Worm (Caenorhabditis elegans): ENCODE measurements around the gene srg-62.

srg-62 gene

DNA sequence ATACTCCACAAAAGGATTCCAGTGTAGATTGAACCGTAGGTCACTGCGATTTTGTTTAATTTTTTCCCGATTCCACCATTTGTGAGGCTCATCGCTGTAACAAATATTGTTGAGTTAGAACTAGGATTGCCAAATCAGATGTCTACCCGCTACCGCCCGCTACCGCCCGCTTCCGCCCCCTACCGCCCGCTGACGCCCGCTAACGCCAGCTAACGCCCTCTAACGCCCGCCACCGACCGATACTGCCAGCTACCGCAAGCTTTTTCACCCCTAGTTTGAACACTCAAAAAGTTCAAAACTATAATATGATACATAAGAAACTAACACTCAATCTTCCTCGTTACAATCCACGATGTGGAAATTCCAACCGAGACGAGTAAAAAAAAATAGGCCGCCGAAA is 16.2 kb upstream of the srg-62 start:
- TF ChIP-seq cog-1 (tag; optimal IDR thresholded peaks at IDR 0.05) (no peak), T22C8.4 (GFP tag; IDR thresholded peaks at IDR 0.05) (no peak), ztf-29 (GFP tag; IDR thresholded peaks at IDR 0.05) (no peak), med-1 (GFP tag; optimal IDR thresholded peaks at IDR 0.05; ENCODE audit: insufficient read depth) (no peak), tab-1 (GFP tag; IDR thresholded peaks at IDR 0.05) (0 out of 2 replicates have a peak, but pooled peaks have one; percentile 39), flt-1 (GFP tag; IDR thresholded peaks at IDR 0.05) (no peak), ztf-23 (GFP tag; IDR thresholded peaks at IDR 0.05) (no peak), ref-1 (GFP tag; conservative IDR thresholded peaks at IDR 0.05) (no peak), klf-2 (GFP tag; conservative IDR thresholded peaks at IDR 0.05) (0 out of 2 replicates have a peak, but pooled peaks have one; percentile 11)

DNA sequence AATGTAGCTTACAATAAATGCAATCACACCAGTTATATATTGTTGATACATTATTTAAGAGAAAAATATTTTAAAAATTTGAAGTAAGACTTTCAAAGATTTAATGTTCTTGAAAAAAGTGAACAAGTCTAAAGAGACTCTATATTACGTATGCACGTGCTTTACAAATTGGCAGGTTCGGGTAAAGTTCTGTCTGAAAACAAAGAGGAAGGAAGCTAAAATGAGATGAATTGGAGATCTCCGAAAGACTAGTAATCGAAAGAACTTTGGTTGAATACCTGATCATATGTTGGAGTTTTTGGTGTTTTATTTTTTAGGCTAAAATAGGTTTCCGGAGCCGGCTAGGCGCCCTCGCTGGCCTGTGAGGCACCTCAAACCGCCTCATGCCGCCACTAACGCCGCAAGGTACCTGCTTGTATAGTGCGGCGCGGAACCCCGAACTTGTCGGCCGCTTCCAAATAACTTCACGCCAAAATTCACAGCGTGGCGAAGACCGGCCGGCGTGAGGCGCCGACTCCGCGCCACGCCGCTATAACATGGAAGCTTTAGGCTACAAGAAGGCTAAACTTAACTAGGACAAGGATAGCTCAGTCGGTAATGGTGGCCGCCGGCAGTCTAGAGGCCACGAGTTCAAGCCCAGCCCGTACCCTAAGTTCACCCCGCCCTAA is 15.2 kb upstream of the srg-62 start, which contains the start of gene srx-28:
TSS of gene srx-28 (minus strand) at position 51 of the 668 bp plus-strand sequence.
- TF ChIP-seq cog-1 (tag; optimal IDR thresholded peaks at IDR 0.05) (no peak), ref-1 (GFP tag; conservative IDR thresholded peaks at IDR 0.05) (no peak), med-1 (GFP tag; optimal IDR thresholded peaks at IDR 0.05; ENCODE audit: insufficient read depth) (no peak), ztf-29 (GFP tag; IDR thresholded peaks at IDR 0.05) (no peak)

DNA sequence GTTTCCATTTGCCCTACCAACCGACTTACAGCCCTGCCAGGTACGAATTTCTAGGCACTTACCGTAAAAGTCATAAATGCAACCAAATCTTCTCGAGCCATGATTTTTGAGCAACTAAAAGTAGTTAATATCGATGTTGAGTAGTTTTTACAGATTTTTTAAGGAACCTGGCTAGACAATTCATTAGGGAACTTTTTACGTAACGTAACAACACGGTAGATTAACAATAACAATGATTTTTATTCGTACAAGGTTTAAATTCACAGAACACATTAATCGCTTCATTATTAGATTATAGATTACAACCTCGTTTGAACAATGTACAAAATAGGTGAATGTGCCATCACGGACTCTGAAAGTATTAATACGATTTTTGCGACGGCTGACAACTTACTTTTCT is 10.8 kb upstream of the srg-62 start, which contains the start of gene srx-26:
TSS of gene srx-26 (minus strand) at position 101 of the 400 bp plus-strand sequence.
- no peak for TF ChIP-seq flt-1 (GFP tag; IDR thresholded peaks at IDR 0.05)
- TF ChIP-seq tab-1 (GFP tag; IDR thresholded peaks at IDR 0.05), result no peak
- TF ChIP-seq cog-1 (tag; optimal IDR thresholded peaks at IDR 0.05), result no peak
- no peak for TF ChIP-seq ztf-23 (GFP tag; IDR thresholded peaks at IDR 0.05)
- TF ChIP-seq klf-2 (GFP tag; conservative IDR thresholded peaks at IDR 0.05), result no peak
- TF ChIP-seq T22C8.4 (GFP tag; IDR thresholded peaks at IDR 0.05), result no peak
- TF ChIP-seq ref-1 (GFP tag; conservative IDR thresholded peaks at IDR 0.05), result no peak
- TF ChIP-seq med-1 (GFP tag; optimal IDR thresholded peaks at IDR 0.05; ENCODE audit: insufficient read depth), result no peak
- TF ChIP-seq ztf-29 (GFP tag; IDR thresholded peaks at IDR 0.05), result no peak

DNA sequence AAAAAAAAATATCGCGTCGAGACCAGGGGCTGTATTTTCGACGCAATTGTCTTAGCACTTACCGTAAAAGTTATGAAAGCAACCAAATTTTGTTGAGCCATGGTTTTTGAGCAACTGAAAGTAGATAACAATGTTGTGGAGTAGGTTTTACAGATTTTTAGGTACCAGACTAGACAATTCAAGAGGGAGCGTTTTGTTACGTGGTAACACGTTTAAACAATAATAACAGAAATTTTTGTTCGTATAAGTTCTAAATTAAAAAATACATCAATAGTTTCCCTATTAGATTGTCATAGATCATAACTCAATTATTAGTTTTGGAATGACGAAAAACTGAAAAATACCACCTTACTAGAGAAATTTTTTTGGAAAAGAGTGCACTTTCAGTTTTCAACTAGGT is 7.8 kb upstream of the srg-62 start, which contains the start of gene srx-24:
TSS of gene srx-24 (minus strand) at position 101 of the 400 bp plus-strand sequence.
- TF ChIP-seq flt-1 (GFP tag; IDR thresholded peaks at IDR 0.05) (no peak), ztf-23 (GFP tag; IDR thresholded peaks at IDR 0.05) (no peak)

DNA sequence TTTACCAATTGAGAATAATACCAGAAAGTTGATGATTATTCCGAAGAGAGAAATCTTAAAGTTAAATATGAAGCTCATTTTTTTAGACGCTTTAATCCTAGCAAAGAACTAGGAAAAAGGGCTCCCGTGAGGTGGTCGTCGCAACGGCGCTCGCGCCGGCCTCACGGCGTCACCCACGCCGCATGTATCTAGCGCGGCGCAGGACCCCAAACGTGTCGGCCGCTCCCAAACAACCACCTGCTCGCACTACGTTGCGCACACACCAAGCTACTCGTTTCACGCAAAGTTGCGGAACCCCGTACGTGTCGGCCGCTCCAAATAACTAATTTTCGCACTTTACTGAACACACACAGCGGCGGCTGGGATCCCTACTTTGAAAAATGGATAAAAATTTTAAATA is 4.2 kb upstream of the srg-62 start:
- TF ChIP-seq ztf-29 (GFP tag; IDR thresholded peaks at IDR 0.05) (no peak), cog-1 (tag; optimal IDR thresholded peaks at IDR 0.05) (no peak), klf-2 (GFP tag; conservative IDR thresholded peaks at IDR 0.05) (no peak), ref-1 (GFP tag; conservative IDR thresholded peaks at IDR 0.05) (no peak), med-1 (GFP tag; optimal IDR thresholded peaks at IDR 0.05; ENCODE audit: insufficient read depth) (no peak), T22C8.4 (GFP tag; IDR thresholded peaks at IDR 0.05) (no peak), flt-1 (GFP tag; IDR thresholded peaks at IDR 0.05) (no peak), tab-1 (GFP tag; IDR thresholded peaks at IDR 0.05) (no peak), ztf-23 (GFP tag; IDR thresholded peaks at IDR 0.05) (no peak)

DNA sequence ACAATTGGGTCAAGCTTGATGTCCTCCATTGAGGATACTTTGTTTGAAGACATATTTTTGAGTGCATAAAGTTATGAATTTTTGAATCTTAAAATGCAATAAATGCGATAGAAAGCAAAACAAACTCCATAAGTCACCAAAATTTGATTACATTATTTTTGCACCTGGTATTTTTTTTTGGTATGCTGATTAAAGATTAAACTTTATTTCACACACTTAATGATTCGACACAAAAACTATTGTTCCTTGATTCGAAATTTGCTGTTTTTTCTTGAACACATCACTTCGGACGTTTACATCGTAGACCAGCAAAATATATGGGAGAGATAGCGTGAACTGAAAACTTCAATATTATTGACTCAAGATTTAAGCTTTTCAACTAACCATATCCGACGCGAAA is 2.0 kb downstream of the srg-62 start, which contains the start of gene srg-61:
TSS of gene srg-61 (minus strand) at position 101 of the 400 bp plus-strand sequence.
- TF ChIP-seq cog-1 (tag; optimal IDR thresholded peaks at IDR 0.05) (no peak), ztf-23 (GFP tag; IDR thresholded peaks at IDR 0.05) (no peak), tab-1 (GFP tag; IDR thresholded peaks at IDR 0.05) (no peak), flt-1 (GFP tag; IDR thresholded peaks at IDR 0.05) (no peak), ref-1 (GFP tag; conservative IDR thresholded peaks at IDR 0.05) (no peak), ztf-29 (GFP tag; IDR thresholded peaks at IDR 0.05) (no peak), med-1 (GFP tag; optimal IDR thresholded peaks at IDR 0.05; ENCODE audit: insufficient read depth) (no peak), klf-2 (GFP tag; conservative IDR thresholded peaks at IDR 0.05) (no peak), T22C8.4 (GFP tag; IDR thresholded peaks at IDR 0.05) (no peak)

DNA sequence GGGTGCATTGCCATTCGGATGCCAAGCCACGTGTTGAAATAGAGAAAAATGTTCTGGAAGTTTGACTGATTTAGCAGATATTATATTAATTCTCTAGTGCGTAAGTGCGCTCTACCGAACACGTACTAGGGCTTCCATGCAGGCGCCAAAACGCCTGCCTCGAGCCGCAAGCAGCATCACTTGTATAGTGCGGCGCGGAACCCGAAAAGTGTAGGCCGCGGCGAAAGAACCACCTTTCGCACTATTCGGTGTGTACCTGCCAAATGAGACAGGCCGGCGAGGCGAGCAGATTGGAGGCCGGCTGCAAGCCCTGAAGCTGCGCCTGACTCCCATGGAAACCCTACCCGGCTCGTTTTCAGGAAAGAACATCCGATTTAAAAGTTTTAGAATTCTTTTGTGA is 2.6 kb downstream of the srg-62 start:
- TF ChIP-seq flt-1 (GFP tag; IDR thresholded peaks at IDR 0.05) (0 out of 2 replicates have a peak, but pooled peaks have one; percentile 14), cog-1 (tag; optimal IDR thresholded peaks at IDR 0.05) (no peak)

DNA sequence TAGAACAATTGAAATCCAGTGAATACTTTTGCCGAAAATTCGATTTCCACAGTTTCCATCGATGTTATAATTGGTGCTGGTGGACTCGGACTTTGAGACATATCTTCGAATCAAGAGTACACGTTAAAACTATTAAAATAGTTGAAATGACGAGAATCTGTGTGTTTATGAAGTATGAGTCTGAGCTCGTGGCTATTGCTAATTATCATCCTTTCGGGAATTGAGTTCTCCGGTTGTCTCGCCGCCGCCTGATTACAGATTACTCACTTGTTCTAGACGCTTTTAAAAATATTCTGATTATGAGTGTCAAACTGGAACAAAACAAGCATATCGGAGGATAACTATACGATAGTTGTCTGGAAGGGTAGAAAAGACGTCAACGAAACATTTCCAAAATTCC is 4.0 kb downstream of the srg-62 start, which contains the start of gene srg-56:
TSS of gene srg-56 (minus strand) at position 101 of the 400 bp plus-strand sequence.
- TF ChIP-seq med-1 (GFP tag; optimal IDR thresholded peaks at IDR 0.05; ENCODE audit: insufficient read depth) (no peak), ztf-23 (GFP tag; IDR thresholded peaks at IDR 0.05) (no peak), T22C8.4 (GFP tag; IDR thresholded peaks at IDR 0.05) (no peak), flt-1 (GFP tag; IDR thresholded peaks at IDR 0.05) (no peak), ref-1 (GFP tag; conservative IDR thresholded peaks at IDR 0.05) (no peak), ztf-29 (GFP tag; IDR thresholded peaks at IDR 0.05) (no peak), cog-1 (tag; optimal IDR thresholded peaks at IDR 0.05) (no peak), tab-1 (GFP tag; IDR thresholded peaks at IDR 0.05) (no peak), klf-2 (GFP tag; conservative IDR thresholded peaks at IDR 0.05) (no peak)

DNA sequence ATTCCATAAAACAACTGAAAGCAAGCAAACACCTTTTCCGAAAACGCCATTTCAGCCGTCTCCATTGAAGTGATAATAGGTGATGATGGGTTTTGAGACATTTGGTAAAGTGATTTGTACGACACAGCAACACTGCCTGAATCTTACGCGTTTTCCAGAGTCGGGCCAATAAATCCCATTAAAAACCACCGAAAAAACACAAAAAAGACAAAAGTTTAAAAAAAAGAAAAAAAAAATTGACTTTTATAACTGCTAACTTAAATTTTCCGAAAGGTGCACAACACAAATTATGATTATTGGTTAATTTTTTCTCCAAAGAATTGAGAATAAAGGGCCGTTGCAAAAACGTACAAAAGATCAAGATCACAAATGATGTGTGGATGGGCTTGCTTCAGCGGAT is 7.8 kb downstream of the srg-62 start, which contains the start of gene srg-57:
TSS of gene srg-57 (minus strand) at position 101 of the 400 bp plus-strand sequence.
- no peak for TF ChIP-seq T22C8.4 (GFP tag; IDR thresholded peaks at IDR 0.05)
- no peak for TF ChIP-seq med-1 (GFP tag; optimal IDR thresholded peaks at IDR 0.05; ENCODE audit: insufficient read depth)
- no peak for TF ChIP-seq cog-1 (tag; optimal IDR thresholded peaks at IDR 0.05)
- TF ChIP-seq klf-2 (GFP tag; conservative IDR thresholded peaks at IDR 0.05), result no peak
- no peak for TF ChIP-seq ztf-23 (GFP tag; IDR thresholded peaks at IDR 0.05)
- TF ChIP-seq flt-1 (GFP tag; IDR thresholded peaks at IDR 0.05), result no peak
- no peak for TF ChIP-seq ztf-29 (GFP tag; IDR thresholded peaks at IDR 0.05)
- TF ChIP-seq ref-1 (GFP tag; conservative IDR thresholded peaks at IDR 0.05), result no peak

Measured in whole organism, midembryonic.